Worm (Caenorhabditis elegans) whole organism, L1 larva: ENCODE results near the gene F20D6.10.

Experiments
- C04F5.9 ChIP-seq: sonication (generic microtip); optimal IDR thresholded peaks from 2 replicates; lab custom pipeline; 2016; ENCODE audit warnings: missing genetic modification characterization, missing compliant biosample characterization
- F16B12.6 ChIP-seq: fragments of 150-350 bp; optimal IDR thresholded peaks from 2 replicates; lab custom pipeline; 2014; ENCODE audit warnings: missing biosample characterization, missing genetic modification characterization
- Y116A8C.19 ChIP-seq: sonication (generic microtip); optimal IDR thresholded peaks from 2 replicates; lab custom pipeline; 2016; ENCODE audit warnings: missing compliant biosample characterization, missing genetic modification characterization, borderline replicate concordance
- aha-1 ChIP-seq: fragments of 150-350 bp; optimal IDR thresholded peaks from 2 replicates; lab custom pipeline; 2014; ENCODE audit warnings: missing biosample characterization, missing genetic modification characterization
- alr-1 ChIP-seq: fragments of 200-800 bp; sonication (Bioruptor generic); optimal IDR thresholded peaks from 2 replicates; lab custom pipeline; 2018; ENCODE audit warnings: borderline replicate concordance, mild to moderate bottlenecking, missing genetic modification characterization, missing compliant biosample characterization
- ceh-88 ChIP-seq: fragments of 200-800 bp; sonication (Bioruptor generic); IDR thresholded peaks from 2 replicates; pipeline ENCODE4 v1.3.6; 2022; ENCODE audit warnings: missing genetic modification characterization, missing compliant biosample characterization
- ceh-90 ChIP-seq: sonication (generic microtip); optimal IDR thresholded peaks from 2 replicates; lab custom pipeline; 2016; ENCODE audit warnings: missing genetic modification characterization, missing compliant biosample characterization
- dpl-1 ChIP-seq, 3 experiments: fragments of 150-350 bp in 2 of 3; sonication (generic microtip) in 1 of 3; optimal IDR thresholded peaks; 2 replicates each; lab custom pipeline; 2014 to 2017; ENCODE audit warnings: missing biosample characterization in 3 of 3, missing genetic modification characterization in 3 of 3, missing genetic modification reagents in 3 of 3
- dsc-1 ChIP-seq: sonication (generic microtip); optimal IDR thresholded peaks from 2 replicates; lab custom pipeline; 2016; ENCODE audit warnings: mild to moderate bottlenecking, missing genetic modification characterization, missing compliant biosample characterization
- efl-1 ChIP-seq, 4 experiments: fragments of 150-350 bp; optimal IDR thresholded peaks in 3 of 4; peaks in 1 of 4; 1 replicate in 1 of 4; 2 replicates in 3 of 4; lab custom pipeline; 2014; ENCODE audit warnings: missing biosample characterization in 2 of 4, missing genetic modification characterization in 2 of 4, missing genetic modification reagents in 2 of 4
- egl-27 ChIP-seq, 2 experiments: fragments of 150-350 bp in 1 of 2; sonication (generic microtip); optimal IDR thresholded peaks; 3 replicates each; lab custom pipeline; 2017 to 2018; ENCODE audit warnings: missing biosample characterization in 2 of 2, missing genetic modification characterization in 2 of 2, missing genetic modification reagents in 2 of 2
- elt-2 ChIP-seq: sonication (generic microtip); optimal IDR thresholded peaks from 2 replicates; lab custom pipeline; 2016; ENCODE audit warnings: missing genetic modification characterization, mild to moderate bottlenecking, inconsistent platforms, missing compliant biosample characterization, missing genetic modification reagents
- fkh-10 ChIP-seq: sonication (generic microtip); optimal IDR thresholded peaks from 2 replicates; lab custom pipeline; 2017; ENCODE audit warnings: missing biosample characterization, missing genetic modification reagents, missing genetic modification characterization
- fos-1 ChIP-seq: fragments of 150-350 bp; optimal IDR thresholded peaks from 2 replicates; lab custom pipeline; 2014; ENCODE audit warnings: missing biosample characterization, missing genetic modification characterization
- jun-1 ChIP-seq: fragments of 150-350 bp; optimal IDR thresholded peaks from 2 replicates; lab custom pipeline; 2014; ENCODE audit warnings: missing biosample characterization, missing genetic modification reagents, missing genetic modification characterization
- lin-14 ChIP-seq: fragments of 200-800 bp; sonication (Bioruptor generic); optimal IDR thresholded peaks from 2 replicates; lab custom pipeline; 2018; ENCODE audit warnings: mild to moderate bottlenecking, missing genetic modification characterization, moderate library complexity, missing compliant biosample characterization
- lin-35 ChIP-seq, 2 experiments: fragments of 150-350 bp; optimal IDR thresholded peaks; 2 replicates each; lab custom pipeline; 2014; ENCODE audit warnings: missing biosample characterization in 2 of 2, missing genetic modification characterization in 2 of 2, missing genetic modification reagents in 2 of 2
- lsy-2 ChIP-seq, 2 experiments: fragments of 150-350 bp; optimal IDR thresholded peaks; 2 replicates each; lab custom pipeline; 2014; ENCODE audit warnings: missing biosample characterization in 2 of 2, missing genetic modification characterization in 2 of 2
- mdl-1 ChIP-seq, 2 experiments: fragments of 150-350 bp; optimal IDR thresholded peaks; 2 replicates each; lab custom pipeline; 2014 to 2017; ENCODE audit warnings: missing biosample characterization in 2 of 2, missing genetic modification characterization in 2 of 2, inconsistent platforms in 1 of 2
- nhr-19 ChIP-seq: fragments of 200-800 bp; sonication (Bioruptor generic); conservative IDR thresholded peaks from 2 replicates; pipeline ENCODE4 v1.3.6; 2022; ENCODE audit warnings: missing genetic modification characterization, missing compliant biosample characterization
- nhr-20 ChIP-seq: sonication (generic microtip); optimal IDR thresholded peaks from 2 replicates; lab custom pipeline; 2016; ENCODE audit warnings: mild to moderate bottlenecking, missing genetic modification characterization, missing compliant biosample characterization
- nhr-237 ChIP-seq: fragments of 150-350 bp; optimal IDR thresholded peaks from 2 replicates; lab custom pipeline; 2014; ENCODE audit warnings: missing biosample characterization, missing genetic modification characterization
- nhr-28 ChIP-seq: fragments of 150-350 bp; optimal IDR thresholded peaks from 2 replicates; lab custom pipeline; 2014; ENCODE audit warnings: missing biosample characterization, missing genetic modification characterization
- nhr-47 ChIP-seq: sonication (generic microtip); optimal IDR thresholded peaks from 2 replicates; lab custom pipeline; 2016; ENCODE audit warnings: mild to moderate bottlenecking, missing genetic modification characterization, moderate library complexity, missing compliant biosample characterization
- nhr-71 ChIP-seq: sonication (generic microtip); optimal IDR thresholded peaks from 2 replicates; lab custom pipeline; 2016; ENCODE audit warnings: mild to moderate bottlenecking, missing genetic modification characterization, moderate library complexity, missing compliant biosample characterization
- nhr-90 ChIP-seq: sonication (generic microtip); optimal IDR thresholded peaks from 2 replicates; lab custom pipeline; 2016; ENCODE audit warnings: mild to moderate bottlenecking, missing genetic modification characterization, missing compliant biosample characterization; ENCODE audit not compliant: poor library complexity
- pqm-1 ChIP-seq: sonication (generic microtip); optimal IDR thresholded peaks from 3 replicates; lab custom pipeline; 2017; ENCODE audit warnings: missing biosample characterization, missing genetic modification characterization
- rnt-1 ChIP-seq: sonication (generic microtip); optimal IDR thresholded peaks from 2 replicates; lab custom pipeline; 2016; ENCODE audit warnings: mild to moderate bottlenecking, missing genetic modification characterization, moderate library complexity, missing compliant biosample characterization
- snpc-4 ChIP-seq: fragments of 150-350 bp; optimal IDR thresholded peaks from 2 replicates; lab custom pipeline; 2014; ENCODE audit warnings: missing biosample characterization, missing genetic modification characterization
- sox-4 ChIP-seq: sonication (generic microtip); optimal IDR thresholded peaks from 2 replicates; lab custom pipeline; 2016; ENCODE audit warnings: missing genetic modification characterization, missing compliant biosample characterization
- sptf-1 ChIP-seq: fragments of 150-350 bp; optimal IDR thresholded peaks from 2 replicates; lab custom pipeline; 2014; ENCODE audit warnings: missing biosample characterization, missing genetic modification characterization
- tbx-2 ChIP-seq: sonication (generic microtip); optimal IDR thresholded peaks from 2 replicates; lab custom pipeline; 2016; ENCODE audit warnings: missing genetic modification characterization, missing compliant biosample characterization
- unc-130 ChIP-seq: fragments of 150-350 bp; optimal IDR thresholded peaks from 2 replicates; lab custom pipeline; 2017; ENCODE audit warnings: missing biosample characterization, missing genetic modification characterization, inconsistent platforms
- unc-62 ChIP-seq: fragments of 150-350 bp; optimal IDR thresholded peaks from 2 replicates; lab custom pipeline; 2014; ENCODE audit warnings: missing biosample characterization, missing genetic modification reagents, missing genetic modification characterization
- unc-98 ChIP-seq: fragments of 200-800 bp; sonication (Bioruptor generic); IDR thresholded peaks from 2 replicates; pipeline ENCODE4 v1.3.6; 2022; ENCODE audit warnings: missing genetic modification characterization, missing compliant biosample characterization
- zip-4 ChIP-seq: fragments of 200-800 bp; sonication (Bioruptor generic); optimal IDR thresholded peaks from 2 replicates; lab custom pipeline; 2018; ENCODE audit warnings: mild to moderate bottlenecking, missing genetic modification characterization, moderate library complexity, missing compliant biosample characterization
- ztf-11 ChIP-seq, 2 experiments: sonication (generic microtip); optimal IDR thresholded peaks; 2 replicates each; lab custom pipeline; 2016 to 2017; ENCODE audit warnings: missing genetic modification characterization in 2 of 2, missing biosample characterization in 1 of 2, missing compliant biosample characterization in 1 of 2

Gene F20D6.10

DNA sequence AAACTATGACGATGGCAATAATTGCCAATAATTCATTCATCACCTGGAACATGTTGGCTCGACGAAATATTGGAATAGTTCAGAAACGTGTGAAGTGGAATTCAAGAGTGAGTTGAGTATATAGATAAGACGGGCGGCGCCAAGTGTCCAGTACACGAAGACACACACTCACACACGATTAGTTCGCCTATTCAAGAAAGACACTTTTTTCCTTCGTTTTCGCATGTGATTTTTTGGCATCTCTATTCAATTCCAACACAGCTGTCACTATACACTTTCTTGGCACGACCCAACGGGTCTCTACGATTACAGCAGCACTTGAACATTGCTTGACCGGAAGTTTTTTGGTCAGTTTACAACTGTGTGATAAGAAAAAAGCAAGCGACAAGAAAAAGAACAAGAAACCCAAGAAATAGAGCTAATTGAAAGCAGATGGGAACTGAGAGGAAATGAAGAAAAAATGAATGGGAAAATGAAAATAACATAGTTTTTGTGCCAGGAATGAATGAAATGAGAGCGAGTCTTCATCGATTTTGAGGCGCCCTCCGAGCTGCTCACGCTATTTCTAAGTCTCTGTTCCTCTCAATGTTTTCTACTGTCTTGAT lies 22.0 kb upstream of the F20D6.10 start, which contains the start of gene K07C11.8 (continued):
- TF ChIP-seq sptf-1 = no peak
- no peak for TF ChIP-seq efl-1 (optimal IDR thresholded peaks at IDR 0.05; lab: Kevin White, UChicago)
- TF ChIP-seq efl-1 (GFP tag; optimal IDR thresholded peaks at IDR 0.05 in 1 of 2; lab: Kevin White, UChicago) = peak in 1 of 2 experiments; percentile 82
- TF ChIP-seq unc-98 (GFP tag; lab: Robert Waterston, UW) = no peak
- peak; percentile 10 for TF ChIP-seq nhr-71
- TF ChIP-seq nhr-28 = no peak
- TF ChIP-seq alr-1 = no peak
- TF ChIP-seq nhr-90 (tag; lab: Kevin White, UChicago) = no peak
- TF ChIP-seq pqm-1 (tag; lab: Kevin White, UChicago) = no peak
- no peak for TF ChIP-seq jun-1 (tag; lab: Kevin White, UChicago)
- no peak for TF ChIP-seq mdl-1 (tag; optimal IDR thresholded peaks at IDR 0.05; lab: Kevin White, UChicago)
- no peak for TF ChIP-seq aha-1 (tag; lab: Kevin White, UChicago)
- no peak for TF ChIP-seq fos-1
- TF ChIP-seq rnt-1 (tag; lab: Kevin White, UChicago) = no peak

DNA sequence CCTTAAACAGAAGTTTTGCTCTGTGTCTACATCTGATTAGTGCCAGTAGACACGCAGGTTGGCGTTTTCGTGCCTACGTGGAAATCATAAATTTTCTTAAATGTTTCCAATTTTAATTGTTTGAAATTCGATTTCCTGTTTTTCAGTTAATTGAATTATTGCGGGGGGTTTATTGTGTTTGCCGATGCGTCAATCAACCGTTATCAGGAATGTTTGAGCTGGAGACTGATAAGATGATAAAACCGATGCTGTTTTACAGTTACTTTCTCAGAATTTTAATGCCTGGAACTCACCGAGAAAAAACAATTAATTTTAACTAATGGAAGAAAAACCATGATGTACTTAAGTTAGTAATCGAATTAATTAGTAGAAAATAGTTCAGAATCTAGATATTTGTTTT lies 21.4 kb upstream of the F20D6.10 start:
- TF ChIP-seq nhr-237 (tag; lab: Kevin White, UChicago) (no peak), nhr-19 (GFP tag; lab: Robert Waterston, UW) (no peak), fkh-10 (GFP tag; lab: Kevin White, UChicago) (no peak), egl-27 (tag; optimal IDR thresholded peaks at IDR 0.05; lab: Kevin White, UChicago) (no peak), sox-4 (tag; lab: Kevin White, UChicago) (no peak), pqm-1 (tag; lab: Kevin White, UChicago) (peak; percentile 91), elt-2 (tag; lab: Kevin White, UChicago) (peak; percentile 74), Y116A8C.19 (tag; lab: Kevin White, UChicago) (no peak), unc-98 (GFP tag; lab: Robert Waterston, UW) (no peak), nhr-71 (no peak), ceh-88 (no peak), dpl-1 (GFP tag; optimal IDR thresholded peaks at IDR 0.05; lab: Kevin White, UChicago) (no peak), tbx-2 (tag; lab: Kevin White, UChicago) (no peak), efl-1 (optimal IDR thresholded peaks at IDR 0.05; lab: Kevin White, UChicago) (no peak), efl-1 (GFP tag; optimal IDR thresholded peaks at IDR 0.05 in 1 of 2; lab: Kevin White, UChicago) (peak in 1 of 2 experiments; percentile 58), zip-4 (GFP tag; lab: Kevin White, UChicago) (no peak), unc-130 (no peak), aha-1 (tag; lab: Kevin White, UChicago) (no peak)

DNA sequence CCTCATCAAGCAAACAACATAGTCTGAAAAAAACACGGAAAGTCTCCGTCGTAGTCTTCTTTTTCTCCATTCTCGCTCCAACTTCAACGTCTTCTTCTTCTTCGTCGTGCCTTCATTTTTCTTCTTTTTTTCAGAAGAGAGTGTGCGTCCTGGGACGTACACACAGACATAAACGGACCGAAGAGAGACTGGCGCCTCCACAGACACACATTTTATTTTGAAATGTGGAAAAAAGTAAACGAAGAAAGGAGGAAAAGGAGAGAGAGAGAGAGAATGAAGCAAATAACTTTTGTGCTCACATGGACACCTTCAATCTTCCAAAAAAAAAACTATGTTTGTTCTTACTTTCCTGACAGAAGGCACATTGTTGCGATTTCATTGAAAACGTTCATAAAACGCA lies 19.4 kb upstream of the F20D6.10 start:
- TF ChIP-seq ztf-11 (tag; optimal IDR thresholded peaks at IDR 0.05; lab: Kevin White, UChicago) = no peak
- peak in 1 of 2 experiments; percentile 5 for TF ChIP-seq lsy-2 (tag; optimal IDR thresholded peaks at IDR 0.05; lab: Kevin White, UChicago)
- peak; percentile 49 for TF ChIP-seq lin-14 (GFP tag; lab: Kevin White, UChicago)
- TF ChIP-seq, all 84 proteins: peak for 2

DNA sequence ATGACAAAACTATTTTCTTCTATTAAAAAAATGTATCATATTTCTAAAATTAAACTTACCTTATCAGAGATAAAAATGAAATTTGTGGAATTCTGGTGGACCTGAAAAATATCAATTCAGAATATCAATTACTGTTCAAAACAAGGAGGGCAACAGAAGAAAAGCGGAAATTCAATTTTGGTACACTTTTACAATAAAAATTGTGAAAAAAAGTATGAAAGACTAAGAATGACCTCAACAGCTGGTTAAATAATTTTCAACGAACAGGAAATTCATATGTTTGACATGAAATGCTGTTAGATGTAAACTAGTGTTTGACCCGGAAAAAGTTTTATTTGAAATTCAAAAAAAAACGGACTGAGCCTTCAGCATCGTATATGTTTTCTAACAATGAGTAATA lies 18.1 kb upstream of the F20D6.10 start, which contains the start of gene K07C11.7:
TSS of gene K07C11.7 (minus strand) at position 101 of the 400 bp plus-strand sequence.
- TF ChIP-seq dsc-1 (no peak), nhr-47 (no peak), ceh-90 (tag; lab: Kevin White, UChicago) (no peak), unc-62 (GFP tag; lab: Kevin White, UChicago) (no peak), snpc-4 (no peak), C04F5.9 (tag; lab: Kevin White, UChicago) (no peak), nhr-20 (tag; lab: Kevin White, UChicago) (no peak), efl-1 (optimal IDR thresholded peaks at IDR 0.05; lab: Kevin White, UChicago) (no peak), efl-1 (GFP tag; optimal IDR thresholded peaks at IDR 0.05 in 1 of 2; lab: Kevin White, UChicago) (no peak), sptf-1 (no peak), F16B12.6 (tag; lab: Kevin White, UChicago) (no peak), nhr-28 (no peak), lin-35 (GFP tag; optimal IDR thresholded peaks at IDR 0.05; lab: Kevin White, UChicago) (no peak)
